Fruit fly (Drosophila melanogaster) whole organism, embryonic: ENCODE data around the gene corto.

Experiments
- ATbp ChIP-seq: fragments of 200-800 bp; sonication (Bioruptor generic); optimal IDR thresholded peaks from 2 replicates; lab custom pipeline; 2017; ENCODE audit warnings: missing biosample characterization, mild to moderate bottlenecking, missing genetic modification characterization, missing genetic modification reagents
- Adf1 ChIP-seq: fragments of 200-800 bp; sonication (Bioruptor generic); IDR thresholded peaks from 2 replicates; pipeline ENCODE4 v1.3.6; 2022; ENCODE audit warnings: missing biosample characterization, missing genetic modification characterization
- Atf3 ChIP-seq: fragments of 200-800 bp; sonication (Bioruptor generic); optimal IDR thresholded peaks from 3 replicates; lab custom pipeline; 2016; ENCODE audit warnings: missing biosample characterization, missing genetic modification characterization
- Atf6 ChIP-seq: fragments of 200-800 bp; sonication (Bioruptor generic); IDR thresholded peaks from 2 replicates; pipeline ENCODE4 v1.3.6; 2022; ENCODE audit warnings: missing biosample characterization, missing genetic modification characterization
- Bteb2 ChIP-seq: fragments of 200-800 bp; sonication (Bioruptor generic); optimal IDR thresholded peaks from 2 replicates; lab custom pipeline; 2016; ENCODE audit warnings: missing biosample characterization, missing genetic modification characterization
- CG10959 ChIP-seq: fragments of 200-800 bp; sonication (Bioruptor generic); IDR thresholded peaks from 2 replicates; pipeline ENCODE4 v1.3.6; 2022; ENCODE audit warnings: missing biosample characterization, missing genetic modification characterization
- CG13296 ChIP-seq: fragments of 200-800 bp; sonication (Bioruptor generic); optimal IDR thresholded peaks from 3 replicates; lab custom pipeline; 2018; ENCODE audit warnings: missing biosample characterization, mild to moderate bottlenecking, missing genetic modification characterization
- CG14667 ChIP-seq: fragments of 200-800 bp; sonication (Bioruptor generic); IDR thresholded peaks from 2 replicates; pipeline ENCODE4 v1.3.6; 2022; ENCODE audit warnings: missing biosample characterization, missing genetic modification characterization
- CG14965 ChIP-seq: fragments of 200-800 bp; sonication (Bioruptor generic); optimal IDR thresholded peaks from 2 replicates; lab custom pipeline; 2016; ENCODE audit warnings: missing biosample characterization, missing genetic modification characterization, borderline replicate concordance
- CG15073 ChIP-seq: fragments of 200-800 bp; sonication (Bioruptor generic); optimal IDR thresholded peaks from 2 replicates; lab custom pipeline; 2016; ENCODE audit warnings: missing biosample characterization, missing genetic modification characterization
- CG15269 ChIP-seq: fragments of 200-800 bp; sonication (Bioruptor generic); optimal IDR thresholded peaks from 2 replicates; lab custom pipeline; 2018; ENCODE audit warnings: missing biosample characterization, mild to moderate bottlenecking, missing genetic modification characterization, moderate library complexity
- CG17359 ChIP-seq: fragments of 200-800 bp; sonication (Bioruptor generic); optimal IDR thresholded peaks from 3 replicates; lab custom pipeline; 2018; ENCODE audit warnings: missing biosample characterization, mild to moderate bottlenecking, missing genetic modification characterization, moderate library complexity
- CG17385 ChIP-seq: fragments of 200-800 bp; sonication (Bioruptor generic); optimal IDR thresholded peaks from 3 replicates; lab custom pipeline; 2018; ENCODE audit warnings: missing biosample characterization, mild to moderate bottlenecking, missing genetic modification characterization
- CG1792 ChIP-seq: fragments of 200-800 bp; sonication (Bioruptor generic); optimal IDR thresholded peaks from 2 replicates; lab custom pipeline; 2016; ENCODE audit warnings: missing biosample characterization, missing genetic modification characterization
- CG2199 ChIP-seq: fragments of 200-800 bp; sonication (Bioruptor generic); IDR thresholded peaks from 3 replicates; pipeline ENCODE4 v1.3.6; 2022; ENCODE audit warnings: missing biosample characterization, missing genetic modification characterization
- CG30403 ChIP-seq: fragments of 200-800 bp; sonication (Bioruptor generic); optimal IDR thresholded peaks from 3 replicates; lab custom pipeline; 2016; ENCODE audit warnings: missing biosample characterization, missing genetic modification characterization
- CG3995 ChIP-seq: fragments of 200-800 bp; sonication (Bioruptor generic); optimal IDR thresholded peaks from 3 replicates; lab custom pipeline; 2016; ENCODE audit warnings: missing biosample characterization, missing genetic modification characterization
- CG4328 ChIP-seq: fragments of 200-800 bp; sonication (Bioruptor generic); optimal IDR thresholded peaks from 3 replicates; lab custom pipeline; 2017; ENCODE audit warnings: missing biosample characterization, missing genetic modification reagents, missing genetic modification characterization
- CG6813 ChIP-seq: fragments of 200-800 bp; sonication (Bioruptor generic); optimal IDR thresholded peaks from 2 replicates; lab custom pipeline; 2017; ENCODE audit warnings: missing biosample characterization, missing genetic modification characterization, mild to moderate bottlenecking, moderate library complexity, missing genetic modification reagents
- Dll ChIP-seq: fragments of 200-800 bp; sonication (Bioruptor generic); IDR thresholded peaks from 4 replicates; pipeline ENCODE4 v1.3.6; 2022; ENCODE audit warnings: missing biosample characterization, missing genetic modification characterization; ENCODE audit not compliant: partially characterized antibody
- ERR ChIP-seq: fragments of 200-800 bp; sonication (Bioruptor generic); optimal IDR thresholded peaks from 2 replicates; lab custom pipeline; 2016; ENCODE audit warnings: missing biosample characterization, missing genetic modification characterization
- Ets65A ChIP-seq: fragments of 200-800 bp; sonication (Bioruptor generic); peaks from one replicate; lab custom pipeline; 2016; ENCODE audit warnings: missing biosample characterization, missing genetic modification characterization
- Fer2 ChIP-seq: fragments of 200-800 bp; sonication (Bioruptor generic); optimal IDR thresholded peaks from 2 replicates; lab custom pipeline; 2018; ENCODE audit warnings: missing biosample characterization, mild to moderate bottlenecking, missing genetic modification characterization, moderate library complexity
- H2.0 ChIP-seq: fragments of 200-800 bp; sonication (Bioruptor generic); IDR thresholded peaks from 2 replicates; pipeline ENCODE4 v1.3.6; 2022; ENCODE audit warnings: missing biosample characterization, missing genetic modification characterization
- Hr51 ChIP-seq, 2 experiments: fragments of 200-800 bp; sonication (Bioruptor generic); optimal IDR thresholded peaks; 2 replicates in 1 of 2; 3 replicates in 1 of 2; lab custom pipeline; 2016 to 2018; ENCODE audit warnings: missing biosample characterization in 2 of 2, missing genetic modification characterization in 2 of 2, mild to moderate bottlenecking in 1 of 2, moderate library complexity in 1 of 2
- Mrtf ChIP-seq: fragments of 200-800 bp; sonication (Bioruptor generic); IDR thresholded peaks from 3 replicates; pipeline ENCODE4 v1.3.6; 2022; ENCODE audit warnings: missing biosample characterization, missing genetic modification characterization
- Myb ChIP-seq: fragments of 200-800 bp; sonication (Bioruptor generic); optimal IDR thresholded peaks from 2 replicates; lab custom pipeline; 2016; ENCODE audit warnings: missing biosample characterization, missing genetic modification characterization
- NFAT ChIP-seq: fragments of 200-800 bp; sonication (Bioruptor generic); IDR thresholded peaks from 2 replicates; pipeline ENCODE4 v1.3.6; 2022; ENCODE audit warnings: missing biosample characterization, missing genetic modification characterization
- NfI ChIP-seq: fragments of 200-800 bp; sonication (Bioruptor generic); optimal IDR thresholded peaks from 3 replicates; lab custom pipeline; 2018; ENCODE audit warnings: missing biosample characterization, mild to moderate bottlenecking, missing genetic modification characterization, moderate library complexity
- Poxn ChIP-seq: fragments of 200-800 bp; sonication (Bioruptor generic); IDR thresholded peaks from 2 replicates; pipeline ENCODE4 v1.3.6; 2022; ENCODE audit warnings: missing biosample characterization, missing genetic modification characterization
- Scr ChIP-seq: fragments of 200-800 bp; sonication (Bioruptor generic); IDR thresholded peaks from 2 replicates; pipeline ENCODE4 v1.3.6; 2022; ENCODE audit warnings: missing biosample characterization, missing genetic modification characterization; ENCODE audit not compliant: partially characterized antibody
- az2 ChIP-seq: fragments of 200-800 bp; sonication (Bioruptor generic); optimal IDR thresholded peaks from 3 replicates; lab custom pipeline; 2016; ENCODE audit warnings: missing biosample characterization, missing genetic modification characterization
- cato ChIP-seq: fragments of 200-800 bp; sonication (Bioruptor generic); optimal IDR thresholded peaks from 2 replicates; lab custom pipeline; 2016; ENCODE audit warnings: missing biosample characterization, missing genetic modification characterization, borderline replicate concordance
- crol ChIP-seq: fragments of 200-800 bp; sonication (Bioruptor generic); IDR thresholded peaks from 2 replicates; pipeline ENCODE4 v1.3.6; 2022; ENCODE audit warnings: missing biosample characterization, missing genetic modification characterization
- dati ChIP-seq: fragments of 200-800 bp; sonication (Bioruptor generic); IDR thresholded peaks from 2 replicates; pipeline ENCODE4 v1.3.6; 2022; ENCODE audit warnings: missing biosample characterization, missing genetic modification characterization
- dmrt11E ChIP-seq: fragments of 200-800 bp; sonication (Bioruptor generic); optimal IDR thresholded peaks from 3 replicates; lab custom pipeline; 2018; ENCODE audit warnings: missing biosample characterization, mild to moderate bottlenecking, missing genetic modification characterization, moderate library complexity
- dmrt99B ChIP-seq: fragments of 200-800 bp; sonication (Bioruptor generic); optimal IDR thresholded peaks from 2 replicates; lab custom pipeline; 2018; ENCODE audit warnings: missing biosample characterization, mild to moderate bottlenecking, missing genetic modification characterization, moderate library complexity
- dpn ChIP-seq, 2 experiments: fragments of 200-800 bp; sonication (Bioruptor generic); optimal IDR thresholded peaks; 3 replicates each; lab custom pipeline; 2016; ENCODE audit warnings: missing biosample characterization in 2 of 2, missing genetic modification characterization in 2 of 2
- dysf ChIP-seq: fragments of 200-800 bp; sonication (Bioruptor generic); IDR thresholded peaks from 3 replicates; pipeline ENCODE4 v1.3.6; 2022; ENCODE audit warnings: missing biosample characterization, missing genetic modification characterization
- ewg ChIP-seq: fragments of 200-800 bp; sonication (Bioruptor generic); optimal IDR thresholded peaks from 3 replicates; lab custom pipeline; 2017; ENCODE audit warnings: mild to moderate bottlenecking, missing biosample characterization, missing genetic modification reagents, missing genetic modification characterization
- gem ChIP-seq: fragments of 200-800 bp; sonication (Bioruptor generic); optimal IDR thresholded peaks from 2 replicates; lab custom pipeline; 2019; ENCODE audit warnings: missing biosample characterization, mild to moderate bottlenecking, missing genetic modification characterization, moderate library complexity
- grau ChIP-seq: fragments of 200-800 bp; optimal IDR thresholded peaks from 3 replicates; lab custom pipeline; 2019; ENCODE audit warnings: missing biosample characterization, mild to moderate bottlenecking, missing genetic modification characterization, moderate library complexity
- gsb-n ChIP-seq: fragments of 200-800 bp; sonication (Bioruptor generic); optimal IDR thresholded peaks from 3 replicates; lab custom pipeline; 2018; ENCODE audit warnings: missing biosample characterization, mild to moderate bottlenecking, missing genetic modification characterization
- hkb ChIP-seq, 2 experiments: fragments of 200-800 bp in 1 of 2; fragments of >200 bp in 1 of 2; sonication (Bioruptor generic) in 1 of 2; IDR thresholded peaks in 1 of 2; optimal IDR thresholded peaks in 1 of 2; 2 replicates each; pipeline versions ENCODE4 v1.3.6 to Lab custom; 2017 to 2022; ENCODE audit warnings: missing biosample characterization in 1 of 2, missing genetic modification characterization in 1 of 2
- hth ChIP-seq: fragments of >200 bp; optimal IDR thresholded peaks from 2 replicates; lab custom pipeline; 2017; ENCODE audit warnings: inconsistent platforms
- jumu ChIP-seq: fragments of 200-800 bp; sonication (Bioruptor generic); optimal IDR thresholded peaks from 3 replicates; lab custom pipeline; 2016; ENCODE audit warnings: missing biosample characterization, missing genetic modification characterization
- lola ChIP-seq, 3 experiments: fragments of >200 bp in 2 of 3; fragments of 200-800 bp in 1 of 3; sonication (Bioruptor generic) in 1 of 3; optimal IDR thresholded peaks; 2 replicates each; lab custom pipeline; 2017 to 2019; ENCODE audit warnings: missing biosample characterization in 3 of 3, missing genetic modification characterization in 3 of 3, mild to moderate bottlenecking in 1 of 3, moderate library complexity in 1 of 3
- psq ChIP-seq: fragments of 200-800 bp; sonication (Bioruptor generic); optimal IDR thresholded peaks from 2 replicates; lab custom pipeline; 2017; ENCODE audit warnings: missing biosample characterization, missing genetic modification characterization
- wor ChIP-seq: fragments of 200-800 bp; sonication (Bioruptor generic); IDR thresholded peaks from 2 replicates; pipeline ENCODE4 v1.3.6; 2022; ENCODE audit warnings: missing biosample characterization, missing genetic modification characterization

corto gene

DNA sequence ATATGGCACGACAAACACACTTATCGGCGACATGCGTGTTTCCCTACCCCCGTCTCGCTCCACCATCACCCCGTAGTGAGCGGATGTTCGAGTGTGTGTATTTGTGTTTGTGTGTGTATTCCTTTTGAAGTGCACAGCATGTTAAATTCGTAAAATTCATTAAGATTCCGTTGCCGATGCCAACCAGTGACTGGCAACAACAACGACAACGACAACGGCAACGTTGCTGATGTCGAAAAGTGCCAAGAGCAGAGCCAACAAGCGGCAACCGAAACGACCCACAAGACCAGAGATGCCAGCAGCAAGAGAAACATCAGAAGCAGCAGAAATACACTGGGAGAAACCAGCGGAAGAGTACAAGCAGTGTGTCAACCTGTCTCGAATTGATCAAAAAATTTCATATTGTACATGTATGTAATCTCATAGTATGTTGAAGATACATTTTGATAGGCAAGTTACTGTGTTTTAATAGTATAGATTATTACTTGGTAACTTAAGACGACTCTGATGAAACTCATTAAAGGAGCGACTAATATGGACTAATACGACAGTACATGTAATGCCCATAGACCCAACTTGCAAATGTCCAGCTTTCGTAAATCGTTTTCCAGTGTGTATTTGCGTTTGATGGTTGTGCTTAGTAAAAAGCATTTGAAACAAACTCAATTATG lies 26.1 kb downstream of the corto start (continued):
- no peak for TF ChIP-seq NFAT (GFP tag; lab: Robert Waterston, UW)
- TF ChIP-seq dati, result no peak
- TF ChIP-seq hth, result no peak
- TF ChIP-seq CG4328, result no peak
- TF ChIP-seq CG14667 (GFP tag; lab: Robert Waterston, UW), result 0 out of 2 replicates have a peak, but pooled peaks have one; percentile 9
- TF ChIP-seq dysf (GFP tag; lab: Robert Waterston, UW), result peak; percentile 29; the same call in 1 of the 3 replicates
- TF ChIP-seq gem, result peak; percentile 70
- peak; percentile 16; the same call in 1 of the 2 replicates for TF ChIP-seq Scr (GFP tag; lab: Robert Waterston, UW)
- no peak for TF ChIP-seq CG6813 (GFP tag; lab: Kevin White, UChicago)
- peak; percentile 37; the same call in 1 of the 3 replicates for TF ChIP-seq Mrtf (GFP tag; lab: Robert Waterston, UW)
- TF ChIP-seq Fer2, result no peak
- TF ChIP-seq dpn (GFP tag; optimal IDR thresholded peaks at IDR 0.05; lab: Kevin White, UChicago), result peak; percentile 38 to 42
- peak; percentile 24 for TF ChIP-seq Bteb2 (GFP tag; lab: Kevin White, UChicago)
- peak; percentile 66 for TF ChIP-seq dmrt99B (tag; lab: Kevin White, UChicago)
- TF ChIP-seq CG30403 (GFP tag; lab: Kevin White, UChicago), result peak; percentile 61
- peak; percentile 30 for TF ChIP-seq az2 (GFP tag; lab: Kevin White, UChicago)
- TF ChIP-seq jumu (GFP tag; lab: Kevin White, UChicago), result peak; percentile 21
- peak; percentile 11 for TF ChIP-seq Myb (GFP tag; lab: Kevin White, UChicago)
- no peak for TF ChIP-seq Dll (GFP tag; lab: Robert Waterston, UW)
- no peak for TF ChIP-seq psq
- no peak for TF ChIP-seq NfI (GFP tag; lab: Kevin White, UChicago)
- peak; percentile 67; the same call in 1 of the 3 replicates for TF ChIP-seq CG2199 (GFP tag; lab: Robert Waterston, UW)
- no peak for TF ChIP-seq CG10959 (GFP tag; lab: Robert Waterston, UW)
- no peak for TF ChIP-seq CG3995 (GFP tag; lab: Kevin White, UChicago)
- TF ChIP-seq Adf1 (GFP tag; lab: Robert Waterston, UW), result no peak
- peak in 1 of 2 experiments; percentile 65 for TF ChIP-seq Hr51 (GFP tag; optimal IDR thresholded peaks at IDR 0.05; lab: Kevin White, UChicago)
- no peak for TF ChIP-seq Atf3 (GFP tag; lab: Kevin White, UChicago)
- TF ChIP-seq CG17359 (tag; lab: Kevin White, UChicago), result peak; percentile 42
- TF ChIP-seq CG15269 (tag; lab: Kevin White, UChicago), result peak; percentile 24
- no peak for TF ChIP-seq CG1792
- TF ChIP-seq H2.0 (GFP tag; lab: Robert Waterston, UW), result 0 out of 2 replicates have a peak, but pooled peaks have one; percentile 15
- TF ChIP-seq ewg (GFP tag; lab: Kevin White, UChicago), result peak; percentile 4
- TF ChIP-seq CG17385 (GFP tag; lab: Kevin White, UChicago), result peak; percentile 11
- no peak for TF ChIP-seq CG14965 (GFP tag; lab: Kevin White, UChicago)
- TF ChIP-seq gsb-n (tag; lab: Kevin White, UChicago), result no peak
- TF ChIP-seq Poxn (GFP tag; lab: Robert Waterston, UW), result no peak
- no peak for TF ChIP-seq CG15073 (GFP tag; lab: Kevin White, UChicago)
- peak; percentile 63 for TF ChIP-seq dmrt11E
- TF ChIP-seq crol (GFP tag; lab: Robert Waterston, UW), result peak; percentile 90
- no peak for TF ChIP-seq CG13296 (GFP tag; lab: Kevin White, UChicago)
- peak; percentile 45 for TF ChIP-seq cato (GFP tag; lab: Kevin White, UChicago)
- peak; percentile 22 for TF ChIP-seq Ets65A
- peak in 1 of 3 experiments; percentile 49 for TF ChIP-seq lola (GFP tag; optimal IDR thresholded peaks at IDR 0.05; lab: Kevin White, UChicago)
- no peak for TF ChIP-seq Atf6 (GFP tag; lab: Robert Waterston, UW)
- peak; percentile 31 for TF ChIP-seq ATbp (GFP tag; lab: Kevin White, UChicago)
- TF ChIP-seq hkb (optimal IDR thresholded peaks at IDR 0.05; lab: Kevin White, UChicago), result no peak
- 0 out of 2 replicates have a peak, but pooled peaks have one; percentile 23 for TF ChIP-seq hkb (GFP tag; IDR thresholded peaks at IDR 0.05; lab: Robert Waterston, UW)
- peak; percentile 45 for TF ChIP-seq grau (tag; lab: Kevin White, UChicago)
- no peak for TF ChIP-seq ERR (GFP tag; lab: Kevin White, UChicago)
- TF ChIP-seq wor (GFP tag; lab: Robert Waterston, UW), result no peak
